Worm (Caenorhabditis elegans): ENCODE measurements around the gene R10E9.4.

R10E9.4 gene

ce11 chrIII:3976992-3977391 is 4.4 kb upstream of the R10E9.4 start:
- TF ChIP-seq mdl-1 (tag; optimal IDR thresholded peaks at IDR 0.05) (no peak), egl-27 (tag; optimal IDR thresholded peaks at IDR 0.05) (no peak), snpc-4 (tag; optimal IDR thresholded peaks at IDR 0.05) (no peak), unc-55 (GFP tag; optimal IDR thresholded peaks at IDR 0.05) (no peak), nhr-12 (tag; optimal IDR thresholded peaks at IDR 0.05) (no peak), C34F6.9 (tag; optimal IDR thresholded peaks at IDR 0.05) (no peak), mab-5 (tag; optimal IDR thresholded peaks at IDR 0.05) (no peak), lsy-2 (tag; optimal IDR thresholded peaks at IDR 0.05) (no peak), nhr-10 (tag; optimal IDR thresholded peaks at IDR 0.05) (no peak), sem-4 (tag; optimal IDR thresholded peaks at IDR 0.05) (no peak), nhr-25 (tag; optimal IDR thresholded peaks at IDR 0.05) (no peak), unc-39 (tag; optimal IDR thresholded peaks at IDR 0.05) (no peak), ZK546.5 (tag; optimal IDR thresholded peaks at IDR 0.05) (no peak), sma-3 (GFP tag; optimal IDR thresholded peaks at IDR 0.05) (no peak), ceh-82 (tag; optimal IDR thresholded peaks at IDR 0.05) (no peak), mbf-1 (tag; optimal IDR thresholded peaks at IDR 0.05) (no peak), ceh-16 (tag; optimal IDR thresholded peaks at IDR 0.05) (no peak)

ce11 chrIII:3976291-3976690 is 3.7 kb upstream of the R10E9.4 start, which contains the start of gene msi-1:
msi-1 (minus strand) TSS chrIII:3976391.
- TF ChIP-seq elt-3 (tag; optimal IDR thresholded peaks at IDR 0.05), result no peak
- TF ChIP-seq ZK546.5 (tag; optimal IDR thresholded peaks at IDR 0.05), result no peak
- TF ChIP-seq ceh-82 (tag; optimal IDR thresholded peaks at IDR 0.05), result no peak
- TF ChIP-seq ama-1 (optimal IDR thresholded peaks at IDR 0.05), result no peak
- no peak for TF ChIP-seq egl-27 (tag; optimal IDR thresholded peaks at IDR 0.05)
- no peak for TF ChIP-seq nhr-12 (tag; optimal IDR thresholded peaks at IDR 0.05)
- no peak for TF ChIP-seq nhr-23 (tag; optimal IDR thresholded peaks at IDR 0.05)
- no peak for TF ChIP-seq fos-1 (tag; optimal IDR thresholded peaks at IDR 0.05)
- TF ChIP-seq crh-2 (tag; optimal IDR thresholded peaks at IDR 0.05), result no peak
- no peak for TF ChIP-seq ztf-1 (GFP tag; conservative IDR thresholded peaks at IDR 0.05)
- no peak for TF ChIP-seq peb-1 (tag; optimal IDR thresholded peaks at IDR 0.05)

ce11 chrIII:3975008-3975407 is 2.4 kb upstream of the R10E9.4 start:
- TF ChIP-seq crh-2 (tag; optimal IDR thresholded peaks at IDR 0.05) (no peak), nhr-237 (tag; optimal IDR thresholded peaks at IDR 0.05) (no peak), sma-9 (GFP tag; optimal IDR thresholded peaks at IDR 0.05) (no peak), sma-9 (tag; optimal IDR thresholded peaks at IDR 0.05) (no peak), sma-3 (GFP tag; optimal IDR thresholded peaks at IDR 0.05) (no peak), ztf-4 (tag; optimal IDR thresholded peaks at IDR 0.05) (no peak), ztf-1 (GFP tag; conservative IDR thresholded peaks at IDR 0.05) (no peak), lin-11 (tag; optimal IDR thresholded peaks at IDR 0.05) (no peak), dmd-4 (tag; optimal IDR thresholded peaks at IDR 0.05) (no peak), skn-1 (tag; optimal IDR thresholded peaks at IDR 0.05) (no peak), nhr-77 (tag; optimal IDR thresholded peaks at IDR 0.05) (no peak), R02D3.7 (tag; optimal IDR thresholded peaks at IDR 0.05) (no peak)

DNA sequence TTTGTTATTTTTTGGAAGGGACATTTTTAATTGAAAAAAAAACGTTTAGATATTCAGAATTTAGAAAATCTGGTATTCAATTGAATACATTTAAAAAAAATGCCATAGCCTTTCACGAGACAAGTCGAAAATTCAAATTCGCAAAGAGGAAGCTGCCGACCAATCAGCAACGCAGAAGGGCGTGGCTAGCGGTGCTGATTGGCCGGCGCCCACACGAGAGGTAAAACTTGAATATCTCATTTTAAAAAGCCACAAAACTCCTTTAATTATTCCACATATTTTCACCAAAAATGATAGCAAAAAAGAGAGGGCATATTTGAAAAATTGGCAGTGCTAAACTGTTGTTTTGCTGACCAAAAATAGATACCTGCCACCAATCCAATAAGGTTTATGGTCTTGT is 1.9 kb upstream of the R10E9.4 start:
- TF ChIP-seq nhr-21 (tag; optimal IDR thresholded peaks at IDR 0.05), result no peak
- TF ChIP-seq zag-1 (tag; optimal IDR thresholded peaks at IDR 0.05), result no peak
- no peak for TF ChIP-seq ZK546.5 (tag; optimal IDR thresholded peaks at IDR 0.05)
- no peak for TF ChIP-seq dmd-4 (tag; optimal IDR thresholded peaks at IDR 0.05)
- TF ChIP-seq crh-2 (tag; optimal IDR thresholded peaks at IDR 0.05), result no peak
- no peak for TF ChIP-seq mdl-1 (tag; optimal IDR thresholded peaks at IDR 0.05)
- TF ChIP-seq ama-1 (optimal IDR thresholded peaks at IDR 0.05), result no peak
- no peak for TF ChIP-seq nhr-11 (tag; optimal IDR thresholded peaks at IDR 0.05)
- no peak for TF ChIP-seq elt-3 (tag; optimal IDR thresholded peaks at IDR 0.05)
- TF ChIP-seq nhr-77 (tag; optimal IDR thresholded peaks at IDR 0.05), result no peak
- TF ChIP-seq sma-3 (GFP tag; optimal IDR thresholded peaks at IDR 0.05), result no peak
- no peak for TF ChIP-seq alr-1 (tag; optimal IDR thresholded peaks at IDR 0.05)
- TF ChIP-seq ztf-1 (GFP tag; conservative IDR thresholded peaks at IDR 0.05), result no peak
- no peak for TF ChIP-seq nhr-12 (tag; optimal IDR thresholded peaks at IDR 0.05)
- TF ChIP-seq nhr-237 (tag; optimal IDR thresholded peaks at IDR 0.05), result no peak
- no peak for TF ChIP-seq peb-1 (tag; optimal IDR thresholded peaks at IDR 0.05)
- TF ChIP-seq mab-5 (tag; optimal IDR thresholded peaks at IDR 0.05), result no peak

DNA sequence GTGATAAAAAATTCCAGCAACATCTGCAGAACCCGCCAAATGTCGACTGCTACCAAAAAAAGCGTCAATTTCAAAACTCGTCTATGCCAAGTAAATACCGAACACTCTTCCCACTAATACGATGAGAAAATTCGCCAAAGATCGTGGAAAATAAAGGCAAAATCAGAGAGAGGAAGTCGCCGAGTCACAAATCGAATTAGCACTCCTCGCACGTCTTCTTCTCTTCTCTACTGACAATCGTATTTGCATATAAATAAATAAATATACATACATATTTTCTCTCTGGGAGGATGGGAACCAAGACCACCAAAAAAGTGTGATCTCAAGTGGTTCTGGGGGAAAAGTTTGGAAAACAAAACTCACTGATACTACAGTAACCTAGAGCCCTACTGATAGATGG is 2.2 kb downstream of the R10E9.4 start:
- TF ChIP-seq R02D3.7 (tag; optimal IDR thresholded peaks at IDR 0.05) (no peak), F13H6.1 (tag; optimal IDR thresholded peaks at IDR 0.05) (no peak), peb-1 (tag; optimal IDR thresholded peaks at IDR 0.05) (no peak), ceh-82 (tag; optimal IDR thresholded peaks at IDR 0.05) (no peak), mab-5 (tag; optimal IDR thresholded peaks at IDR 0.05) (no peak), nhr-23 (tag; optimal IDR thresholded peaks at IDR 0.05) (no peak), crh-2 (tag; optimal IDR thresholded peaks at IDR 0.05) (no peak), sem-4 (tag; optimal IDR thresholded peaks at IDR 0.05) (no peak), mdl-1 (tag; optimal IDR thresholded peaks at IDR 0.05) (no peak), ama-1 (optimal IDR thresholded peaks at IDR 0.05) (no peak), nhr-11 (tag; optimal IDR thresholded peaks at IDR 0.05) (no peak), elt-3 (tag; optimal IDR thresholded peaks at IDR 0.05) (no peak), ztf-4 (tag; optimal IDR thresholded peaks at IDR 0.05) (no peak), sma-3 (GFP tag; optimal IDR thresholded peaks at IDR 0.05) (no peak), nhr-6 (tag; optimal IDR thresholded peaks at IDR 0.05) (no peak), nhr-21 (tag; optimal IDR thresholded peaks at IDR 0.05) (no peak)

All from whole organism, L2 larva.